Worm (Caenorhabditis elegans) whole organism, L1 larva: ENCODE data around the gene C01B10.6.
"Not testable (repeated sequence)": the region's sequence is repeated elsewhere in the genome, so short reads cannot be mapped to it uniquely, and the experiment has no call there.

Experiments used
- isw-1 ChIP-seq: fragments of 200-800 bp; sonication (Bioruptor generic); IDR thresholded peaks from 2 replicates; pipeline ENCODE4 v1.3.6; 2022; ENCODE audit warnings: missing genetic modification characterization, missing compliant biosample characterization
- lin-15B ChIP-seq: fragments of 150-350 bp; sonication (generic microtip); optimal IDR thresholded peaks from 3 replicates; lab custom pipeline; 2014; ENCODE audit warnings: missing biosample characterization, missing genetic modification characterization
- mef-2 ChIP-seq: fragments of 150-350 bp; optimal IDR thresholded peaks from 2 replicates; lab custom pipeline; 2014; ENCODE audit warnings: missing biosample characterization, missing genetic modification characterization
- snpc-4 ChIP-seq: fragments of 150-350 bp; optimal IDR thresholded peaks from 2 replicates; lab custom pipeline; 2014; ENCODE audit warnings: missing biosample characterization, missing genetic modification characterization
- sox-4 ChIP-seq: sonication (generic microtip); optimal IDR thresholded peaks from 2 replicates; lab custom pipeline; 2016; ENCODE audit warnings: missing genetic modification characterization, missing compliant biosample characterization
- ztf-11 ChIP-seq, 2 experiments: sonication (generic microtip); optimal IDR thresholded peaks; 2 replicates each; lab custom pipeline; 2016 to 2017; ENCODE audit warnings: missing genetic modification characterization in 2 of 2, missing biosample characterization in 1 of 2, missing compliant biosample characterization in 1 of 2

- TF ChIP-seq sox-4 (tag; lab: Kevin White, UChicago); lin-15B (tag; lab: Kevin White, UChicago); ztf-11 (tag; optimal IDR thresholded peaks at IDR 0.05; lab: Kevin White, UChicago); snpc-4 (tag; lab: Kevin White, UChicago); isw-1; mef-2: not testable (repeated sequence)
Observed at ce11 chrIV:6594871-6595270, 45.1 kb upstream of the C01B10.6 start, which contains the start of gene nspb-3.
